Worm (Caenorhabditis elegans): Measurements from ENCODE around the gene cdc-48.2.

cdc-48.2 gene

ce11 chrII:8128273-8129039 lies 9.8 kb upstream of the cdc-48.2 start:
- peak in 1 of 2 experiments; percentile 12 for TF ChIP-seq ztf-11 (tag; optimal IDR thresholded peaks at IDR 0.05)
- TF ChIP-seq C16A3.4 (tag; optimal IDR thresholded peaks at IDR 0.05) = peak; percentile 29
- no peak for TF ChIP-seq zag-1 (tag; optimal IDR thresholded peaks at IDR 0.05)
- no peak for TF ChIP-seq mab-9 (GFP tag; IDR thresholded peaks at IDR 0.05)
- no peak for TF ChIP-seq zip-4 (GFP tag; optimal IDR thresholded peaks at IDR 0.05)
- TF ChIP-seq mep-1 (tag; optimal IDR thresholded peaks at IDR 0.05) = peak; percentile 21
- no peak for TF ChIP-seq fos-1 (tag; optimal IDR thresholded peaks at IDR 0.05)
- TF ChIP-seq sox-4 (tag; optimal IDR thresholded peaks at IDR 0.05) = no peak
- no peak for TF ChIP-seq nhr-76 (tag; optimal IDR thresholded peaks at IDR 0.05)
- TF ChIP-seq pax-3 (tag; optimal IDR thresholded peaks at IDR 0.05) = peak; percentile 14
- TF ChIP-seq isw-1 (GFP tag; IDR thresholded peaks at IDR 0.05) = no peak
- no peak; the same call in 1 of the 2 replicates for TF ChIP-seq ceh-88 (GFP tag; IDR thresholded peaks at IDR 0.05)
- TF ChIP-seq mef-2 (tag; optimal IDR thresholded peaks at IDR 0.05) = no peak
- peak; percentile 92 for TF ChIP-seq nhr-85 (tag)
- TF ChIP-seq hlh-17 (GFP tag; optimal IDR thresholded peaks at IDR 0.05; ENCODE audit: borderline replicate concordance) = no peak
- TF ChIP-seq lin-35 (GFP tag; optimal IDR thresholded peaks at IDR 0.05) = peak; percentile 19 to 75
- no peak for TF ChIP-seq lin-13 (GFP tag; optimal IDR thresholded peaks at IDR 0.05)
- TF ChIP-seq nhr-47 (tag; optimal IDR thresholded peaks at IDR 0.05) = peak; percentile 59
- no peak for TF ChIP-seq vab-15 (tag; optimal IDR thresholded peaks at IDR 0.05)
- no peak for TF ChIP-seq unc-62 (GFP tag; optimal IDR thresholded peaks at IDR 0.05)
- peak; percentile 72 for TF ChIP-seq xbp-1 (tag; optimal IDR thresholded peaks at IDR 0.05)
- TF ChIP-seq C04F5.9 (tag; optimal IDR thresholded peaks at IDR 0.05) = no peak
- peak; percentile 30 for TF ChIP-seq irx-1 (tag; optimal IDR thresholded peaks at IDR 0.05)
- TF ChIP-seq unc-130 (tag; optimal IDR thresholded peaks at IDR 0.05) = peak; percentile 90
- TF ChIP-seq nhr-12 (tag; optimal IDR thresholded peaks at IDR 0.05) = no peak
- TF ChIP-seq elt-3 (tag; optimal IDR thresholded peaks at IDR 0.05) = peak in 5 of 6 experiments; percentile 9 to 77 (median 50)
- no peak for TF ChIP-seq tlp-1 (tag; optimal IDR thresholded peaks at IDR 0.05)
- no peak for TF ChIP-seq nhr-28 (tag; optimal IDR thresholded peaks at IDR 0.05)
- peak; percentile 57 for TF ChIP-seq ztf-4 (tag; optimal IDR thresholded peaks at IDR 0.05)
- TF ChIP-seq dsc-1 (tag; optimal IDR thresholded peaks at IDR 0.05) = peak; percentile 15
- peak; percentile 56 for TF ChIP-seq lin-39 (tag; optimal IDR thresholded peaks at IDR 0.05)
- TF ChIP-seq ceh-8 (GFP tag; optimal IDR thresholded peaks at IDR 0.05) = peak; percentile 42
- no peak for TF ChIP-seq ces-1 (GFP tag; optimal IDR thresholded peaks at IDR 0.05)
- TF ChIP-seq fkh-10 (GFP tag; optimal IDR thresholded peaks at IDR 0.05) = no peak
- TF ChIP-seq pqm-1 (tag; optimal IDR thresholded peaks at IDR 0.05) = no peak
- TF ChIP-seq jun-1 (tag; optimal IDR thresholded peaks at IDR 0.05) = no peak
- no peak for TF ChIP-seq hlh-4 (tag; optimal IDR thresholded peaks at IDR 0.05)
- no peak for TF ChIP-seq hpl-2 (GFP tag; optimal IDR thresholded peaks at IDR 0.05)
- TF ChIP-seq swsn-7 (tag; optimal IDR thresholded peaks at IDR 0.05) = peak; percentile 27
- no peak for TF ChIP-seq nhr-77 (tag; optimal IDR thresholded peaks at IDR 0.05)
- peak in 1 of 2 experiments; percentile 80 for TF ChIP-seq mdl-1 (tag; optimal IDR thresholded peaks at IDR 0.05)
- TF ChIP-seq aly-2 (tag; optimal IDR thresholded peaks at IDR 0.05) = no peak
- no peak for TF ChIP-seq ama-1 (optimal IDR thresholded peaks at IDR 0.05)
- TF ChIP-seq ceh-82 (tag; optimal IDR thresholded peaks at IDR 0.05) = peak in 2 of 3 experiments; percentile 39 to 41
- peak; percentile 76 for TF ChIP-seq nhr-19 (GFP tag; conservative IDR thresholded peaks at IDR 0.05)
- TF ChIP-seq nhr-237 (tag; optimal IDR thresholded peaks at IDR 0.05) = no peak
- peak; percentile 43 for TF ChIP-seq skn-1 (tag; optimal IDR thresholded peaks at IDR 0.05)
- TF ChIP-seq sup-37 (GFP tag; optimal IDR thresholded peaks at IDR 0.05) = no peak
- TF ChIP-seq nhr-71 (tag; optimal IDR thresholded peaks at IDR 0.05) = peak; percentile 93
- TF ChIP-seq unc-98 (GFP tag; IDR thresholded peaks at IDR 0.05) = no peak
- TF ChIP-seq egl-27 (tag; optimal IDR thresholded peaks at IDR 0.05) = no peak
- TF ChIP-seq ceh-63 (GFP tag; optimal IDR thresholded peaks at IDR 0.05) = no peak

Data from whole organism, L1 larva.